Worm (Caenorhabditis elegans) whole organism, early embryonic: ENCODE measurements around the gene K07E3.1.

Experiments used
- B0310.2 ChIP-seq: sonication (generic microtip); optimal IDR thresholded peaks from 2 replicates; lab custom pipeline; 2016; ENCODE audit warnings: mild to moderate bottlenecking, missing genetic modification characterization, missing compliant biosample characterization
- F13C5.2 ChIP-seq: sonication (generic microtip); optimal IDR thresholded peaks from 2 replicates; lab custom pipeline; 2017; ENCODE audit warnings: mild to moderate bottlenecking, missing genetic modification characterization, inconsistent platforms, missing compliant biosample characterization
- aly-1 ChIP-seq: sonication (generic microtip); optimal IDR thresholded peaks from 2 replicates; lab custom pipeline; 2016; ENCODE audit warnings: missing genetic modification characterization, missing compliant biosample characterization
- ama-1 ChIP-seq: fragments of 150-350 bp; optimal IDR thresholded peaks from 2 replicates; lab custom pipeline; 2014
- flt-1 ChIP-seq: fragments of 200-800 bp; sonication (Bioruptor generic); IDR thresholded peaks from 2 replicates; pipeline ENCODE4 v1.3.6; 2022; ENCODE audit warnings: missing genetic modification characterization, missing compliant biosample characterization
- hmbx-1 ChIP-seq: sonication (generic microtip); optimal IDR thresholded peaks from 2 replicates; lab custom pipeline; 2016; ENCODE audit warnings: mild to moderate bottlenecking, missing genetic modification characterization, missing compliant biosample characterization
- hnd-1 ChIP-seq: sonication (generic microtip); optimal IDR thresholded peaks from 2 replicates; lab custom pipeline; 2016; ENCODE audit warnings: missing genetic modification characterization, missing compliant biosample characterization
- scrt-1 ChIP-seq: fragments of 200-800 bp; sonication (Bioruptor generic); IDR thresholded peaks from 2 replicates; pipeline ENCODE4 v1.3.6; 2022; ENCODE audit warnings: missing genetic modification characterization, missing compliant biosample characterization
- sea-1 ChIP-seq: fragments of 200-800 bp; sonication (Bioruptor generic); conservative IDR thresholded peaks from 2 replicates; pipeline ENCODE4 v1.3.6; 2022; ENCODE audit warnings: missing genetic modification characterization, missing compliant biosample characterization
- tbx-11 ChIP-seq: fragments of 200-800 bp; sonication (Bioruptor generic); IDR thresholded peaks from 2 replicates; pipeline ENCODE4 v1.3.6; 2022; ENCODE audit warnings: missing genetic modification characterization, missing compliant biosample characterization
- tbx-37 ChIP-seq: fragments of 200-800 bp; sonication (Bioruptor generic); conservative IDR thresholded peaks from 2 replicates; pipeline ENCODE4 v1.3.6; 2022; ENCODE audit warnings: missing genetic modification reagents, missing genetic modification characterization, missing compliant biosample characterization
- tra-4 ChIP-seq: sonication (generic microtip); optimal IDR thresholded peaks from 2 replicates; lab custom pipeline; 2017; ENCODE audit warnings: missing genetic modification characterization, missing compliant biosample characterization

ce11 chrX:8089266-8089909 lies 20.9 kb upstream of the K07E3.1 start:
- TF ChIP-seq tbx-11 (no peak), aly-1 (tag; lab: Kevin White, UChicago) (no peak), F13C5.2 (tag; lab: Kevin White, UChicago) (no peak), tra-4 (tag; lab: Kevin White, UChicago) (no peak), ama-1 (no peak), B0310.2 (tag; lab: Kevin White, UChicago) (no peak), sea-1 (GFP tag; lab: Robert Waterston, UW) (no peak), hmbx-1 (tag; lab: Kevin White, UChicago) (no peak), tbx-37 (GFP tag; lab: Robert Waterston, UW) (no peak), scrt-1 (GFP tag; lab: Robert Waterston, UW) (no peak), flt-1 (GFP tag; lab: Robert Waterston, UW) (no peak), hnd-1 (no peak)
